Worm (Caenorhabditis elegans): ENCODE data around the gene sru-48.

ce11 chrX:5202399-5202798 is 22.4 kb downstream of the sru-48 start:
- no peak for TF ChIP-seq pha-4 (tag; optimal IDR thresholded peaks at IDR 0.05)
- no peak for TF ChIP-seq madf-3 (GFP tag; IDR thresholded peaks at IDR 0.05)
- no peak for TF ChIP-seq atf-7 (tag; optimal IDR thresholded peaks at IDR 0.05)
- no peak for TF ChIP-seq B0035.1 (tag; optimal IDR thresholded peaks at IDR 0.05)
- TF ChIP-seq F37B4.10 (GFP tag; IDR thresholded peaks at IDR 0.05) = no peak
- TF ChIP-seq ztf-3 (GFP tag; optimal IDR thresholded peaks at IDR 0.05) = no peak
- TF ChIP-seq egrh-3 (GFP tag; IDR thresholded peaks at IDR 0.05) = no peak

All from whole organism, young adult.